Worm (Caenorhabditis elegans) whole organism, midembryonic: ENCODE data around the gene F19F10.1.

Source experiments
- T22C8.4 ChIP-seq: fragments of 200-800 bp; sonication (Bioruptor generic); IDR thresholded peaks from 2 replicates; pipeline ENCODE4 v1.3.6; 2022; ENCODE audit warnings: missing genetic modification characterization, missing compliant biosample characterization
- cog-1 ChIP-seq: sonication (generic microtip); optimal IDR thresholded peaks from 2 replicates; lab custom pipeline; 2016; ENCODE audit warnings: missing genetic modification characterization, missing compliant biosample characterization
- flt-1 ChIP-seq: fragments of 200-800 bp; sonication (Bioruptor generic); IDR thresholded peaks from 2 replicates; pipeline ENCODE4 v1.3.6; 2022; ENCODE audit warnings: missing genetic modification characterization, missing compliant biosample characterization
- ztf-23 ChIP-seq: fragments of 200-800 bp; sonication (Bioruptor generic); IDR thresholded peaks from 2 replicates; pipeline ENCODE4 v1.3.6; 2022; ENCODE audit warnings: missing genetic modification reagents, missing genetic modification characterization, missing compliant biosample characterization

ce11 chrV:7547479-7547878 is 15.6 kb upstream of the F19F10.1 start, which contains the start of gene ftn-1:
- no peak for TF ChIP-seq T22C8.4
- TF ChIP-seq ztf-23, result no peak
- no peak for TF ChIP-seq cog-1 (tag; lab: Kevin White, UChicago)
- no peak for TF ChIP-seq flt-1
